Worm (Caenorhabditis elegans): ENCODE measurements around the gene ddi-1.

Gene ddi-1

DNA sequence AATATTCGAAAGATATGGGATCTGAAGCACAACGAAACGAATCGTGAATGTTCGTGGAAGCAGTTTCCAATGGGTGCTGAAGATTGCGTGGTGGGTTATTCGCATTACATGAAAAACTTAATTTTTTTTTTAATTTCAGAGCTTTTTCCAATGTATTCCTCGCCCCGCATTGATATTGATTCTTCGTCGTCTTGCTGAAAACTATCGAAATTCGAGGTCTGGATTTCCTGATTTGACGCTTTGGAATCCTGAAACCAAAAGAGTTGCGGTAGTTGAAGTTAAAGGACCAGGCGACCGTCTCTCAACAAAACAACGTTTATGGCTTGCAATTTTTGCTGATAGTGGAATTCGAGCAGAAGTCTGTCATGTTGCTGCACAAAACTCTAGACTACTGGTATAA, 29.4 kb downstream of the ddi-1 start (continued):
- TF ChIP-seq nfyb-1 (GFP tag; IDR thresholded peaks at IDR 0.05) (0 out of 2 replicates have a peak, but pooled peaks have one; percentile 7), lin-54 (GFP tag; optimal IDR thresholded peaks at IDR 0.05) (no peak), madf-6 (GFP tag; IDR thresholded peaks at IDR 0.05) (0 out of 2 replicates have a peak, but pooled peaks have one; percentile 29), rpc-1 (optimal IDR thresholded peaks at IDR 0.05) (no peak), rpc-1 (tag; optimal IDR thresholded peaks at IDR 0.05) (no peak), Y67H2A.10 (GFP tag; conservative IDR thresholded peaks at IDR 0.05) (no peak), F33H1.4 (GFP tag; IDR thresholded peaks at IDR 0.05) (no peak), Y53F4B.3 (GFP tag; IDR thresholded peaks at IDR 0.05) (no peak), him-1 (tag; optimal IDR thresholded peaks at IDR 0.05) (no peak), ztf-26 (tag; optimal IDR thresholded peaks at IDR 0.05) (no peak), B0336.3 (GFP tag; IDR thresholded peaks at IDR 0.05) (peak; percentile 48; the same call in 1 of the 2 replicates), zfh-2 (GFP tag; conservative IDR thresholded peaks at IDR 0.05) (no peak), ceh-79 (tag; optimal IDR thresholded peaks at IDR 0.05) (no peak), K12H6.12 (tag; optimal IDR thresholded peaks at IDR 0.05) (no peak), F22D6.2 (tag; optimal IDR thresholded peaks at IDR 0.05) (no peak), Y53G8AR.9 (GFP tag; conservative IDR thresholded peaks at IDR 0.05) (0 out of 2 replicates have a peak, but pooled peaks have one; percentile 23), ceh-40 (GFP tag; IDR thresholded peaks at IDR 0.05) (no peak), B0035.1 (tag; optimal IDR thresholded peaks at IDR 0.05) (no peak), ceh-100 (GFP tag; IDR thresholded peaks at IDR 0.05) (no peak), F23B12.7 (tag; optimal IDR thresholded peaks at IDR 0.05; ENCODE audit: insufficient read depth) (no peak), lir-1 (GFP tag; conservative IDR thresholded peaks at IDR 0.05) (no peak), F55B11.4 (tag; optimal IDR thresholded peaks at IDR 0.05; ENCODE audit: borderline replicate concordance, insufficient read depth) (no peak), aptf-2 (GFP tag; conservative IDR thresholded peaks at IDR 0.05) (no peak), let-607 (tag; optimal IDR thresholded peaks at IDR 0.05) (no peak)

DNA sequence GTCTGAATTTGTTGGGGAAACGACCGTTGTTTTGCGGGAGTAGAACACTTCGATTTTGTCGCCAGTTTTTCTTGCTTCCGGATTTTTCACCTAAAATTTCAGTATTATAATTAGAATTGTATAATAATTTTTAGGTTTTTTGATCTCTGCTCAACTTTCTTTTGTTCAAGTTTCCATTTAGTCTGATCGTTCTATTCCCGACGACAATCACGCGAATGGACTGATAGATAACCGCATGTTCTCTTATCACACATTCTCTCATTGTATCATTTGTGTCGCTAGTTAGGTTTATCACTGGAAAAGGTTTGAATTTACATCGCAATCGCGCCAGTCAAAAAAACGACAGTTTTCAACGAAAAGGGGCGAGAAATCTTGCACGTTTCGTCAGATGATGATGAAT, 32.2 kb downstream of the ddi-1 start:
- TF ChIP-seq egl-18 (GFP tag; IDR thresholded peaks at IDR 0.05) = no peak
- TF ChIP-seq F33H1.4 (GFP tag; IDR thresholded peaks at IDR 0.05) = no peak
- TF ChIP-seq let-526 (GFP tag; IDR thresholded peaks at IDR 0.05) = no peak
- no peak for TF ChIP-seq snpc-1.1 (tag; optimal IDR thresholded peaks at IDR 0.05; ENCODE audit: insufficient read depth)
- no peak for TF ChIP-seq nhr-120 (GFP tag; IDR thresholded peaks at IDR 0.05)
- TF ChIP-seq Y95B8A.8 (GFP tag; IDR thresholded peaks at IDR 0.05) = 0 out of 2 replicates have a peak, but pooled peaks have one; percentile 46
- no peak for TF ChIP-seq ceh-58 (GFP tag; IDR thresholded peaks at IDR 0.05)
- no peak for TF ChIP-seq madf-8 (GFP tag; conservative IDR thresholded peaks at IDR 0.05)
- TF ChIP-seq madf-10 (tag; optimal IDR thresholded peaks at IDR 0.05) = peak; percentile 44
- peak; percentile 12 for TF ChIP-seq pha-4 (tag; optimal IDR thresholded peaks at IDR 0.05)
- TF ChIP-seq cebp-1 (GFP tag; IDR thresholded peaks at IDR 0.05) = no peak
- TF ChIP-seq cebp-1 (tag; optimal IDR thresholded peaks at IDR 0.05) = peak; percentile 31
- peak; percentile 1 for TF ChIP-seq attf-5 (GFP tag; optimal IDR thresholded peaks at IDR 0.05)
- TF ChIP-seq ztf-6 (GFP tag; IDR thresholded peaks at IDR 0.05) = no peak
- TF ChIP-seq atf-7 (tag; optimal IDR thresholded peaks at IDR 0.05) = peak; percentile 28
- TF ChIP-seq ekl-4 (GFP tag; IDR thresholded peaks at IDR 0.05) = 0 out of 2 replicates have a peak, but pooled peaks have one; percentile 29
- peak; percentile 61; the same call in 1 of the 2 replicates for TF ChIP-seq B0336.3 (GFP tag; IDR thresholded peaks at IDR 0.05)
- no peak for TF ChIP-seq rec-8 (tag; optimal IDR thresholded peaks at IDR 0.05)
- TF ChIP-seq tbp1 (GFP tag; optimal IDR thresholded peaks at IDR 0.05) = peak; percentile 25
- no peak for TF ChIP-seq ztf-22 (GFP tag; optimal IDR thresholded peaks at IDR 0.05)
- no peak for TF ChIP-seq repo-1 (tag; optimal IDR thresholded peaks at IDR 0.05)
- TF ChIP-seq nhr-80 (tag; optimal IDR thresholded peaks at IDR 0.05) = peak; percentile 96
- no peak for TF ChIP-seq ceh-100 (GFP tag; IDR thresholded peaks at IDR 0.05)
